Fruit fly (Drosophila melanogaster): Measurements from ENCODE around the gene CG6999.

Gene CG6999

DNA sequence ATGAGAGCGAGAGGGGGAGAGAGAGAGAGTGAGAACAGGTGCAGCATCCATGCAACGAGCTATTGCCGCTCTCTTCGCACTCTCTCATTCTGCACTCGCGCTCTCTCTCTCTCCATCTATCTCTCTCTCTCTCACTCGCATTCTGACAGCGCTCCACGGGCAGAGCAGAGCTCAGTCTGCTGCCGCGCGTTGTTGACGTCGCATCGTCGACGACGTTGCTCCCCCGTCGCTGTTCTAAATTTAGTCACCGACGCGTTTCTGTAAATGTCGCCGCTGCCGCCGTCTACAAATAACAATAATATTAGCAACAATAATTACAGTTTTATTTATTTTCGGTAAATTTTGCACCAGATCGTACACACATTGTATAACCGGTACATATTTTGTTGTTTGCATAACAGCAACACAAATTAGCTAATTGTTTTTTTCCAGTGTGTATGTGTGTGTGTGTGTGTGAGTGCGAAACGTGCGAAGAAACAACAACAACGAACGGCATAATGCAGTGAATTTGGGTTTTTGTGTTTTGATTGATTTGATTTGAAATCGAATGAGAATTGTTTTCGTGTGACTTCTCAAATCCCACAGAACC, 45.6 kb upstream of the CG6999 start (continued):
- TF ChIP-seq CG16813 (GFP tag; IDR thresholded peaks at IDR 0.05; ENCODE audit: partially characterized antibody): no peak
- peak; percentile 58; the same call in 1 of the 3 replicates for TF ChIP-seq z (GFP tag; IDR thresholded peaks at IDR 0.05)
- TF ChIP-seq CG11695 (GFP tag; IDR thresholded peaks at IDR 0.05): 0 out of 3 replicates have a peak, but pooled peaks have one; percentile 16
- peak; percentile 34 for TF ChIP-seq kni (GFP tag; optimal IDR thresholded peaks at IDR 0.05)
- 0 out of 2 replicates have a peak, but pooled peaks have one; percentile 12 for TF ChIP-seq Bgb (GFP tag; IDR thresholded peaks at IDR 0.05; ENCODE audit: partially characterized antibody)
- TF ChIP-seq CG5953 (GFP tag; IDR thresholded peaks at IDR 0.05): no peak
- peak; percentile 94 for TF ChIP-seq CG1832 (GFP tag; optimal IDR thresholded peaks at IDR 0.05)
- no peak for TF ChIP-seq tup (GFP tag; optimal IDR thresholded peaks at IDR 0.05)
- TF ChIP-seq D19A (tag; optimal IDR thresholded peaks at IDR 0.05): peak; percentile 24
- TF ChIP-seq crol (GFP tag; IDR thresholded peaks at IDR 0.05): peak; percentile 90
- TF ChIP-seq vfl (GFP tag; optimal IDR thresholded peaks at IDR 0.05): no peak
- no peak for TF ChIP-seq CG7745 (tag; optimal IDR thresholded peaks at IDR 0.05)
- peak; percentile 81 for TF ChIP-seq sens (GFP tag)
- TF ChIP-seq CG17359 (tag; optimal IDR thresholded peaks at IDR 0.05): peak; percentile 30
- TF ChIP-seq CG15479 (GFP tag; optimal IDR thresholded peaks at IDR 0.05): peak; percentile 71
- TF ChIP-seq CG14441 (GFP tag; IDR thresholded peaks at IDR 0.05): 0 out of 2 replicates have a peak, but pooled peaks have one; percentile 10
- TF ChIP-seq phol (tag; optimal IDR thresholded peaks at IDR 0.05): peak; percentile 44
- no peak for TF ChIP-seq zen2 (GFP tag; IDR thresholded peaks at IDR 0.05; ENCODE audit: partially characterized antibody)
- 0 out of 2 replicates have a peak, but pooled peaks have one; percentile 33 for TF ChIP-seq HLH3B (GFP tag; IDR thresholded peaks at IDR 0.05)
- no peak for TF ChIP-seq hkb (optimal IDR thresholded peaks at IDR 0.05)
- 0 out of 2 replicates have a peak, but pooled peaks have one; percentile 27 for TF ChIP-seq hkb (GFP tag; IDR thresholded peaks at IDR 0.05)
- peak; percentile 46 for TF ChIP-seq gem (tag; optimal IDR thresholded peaks at IDR 0.05)
- TF ChIP-seq vvl (GFP tag; IDR thresholded peaks at IDR 0.05): peak; percentile 57
- TF ChIP-seq CG17912 (GFP tag; optimal IDR thresholded peaks at IDR 0.05): peak; percentile 17
- no peak for TF ChIP-seq toy (GFP tag; IDR thresholded peaks at IDR 0.05)
- peak; percentile 35 for TF ChIP-seq HLHmδ (GFP tag; optimal IDR thresholded peaks at IDR 0.05)
- TF ChIP-seq lab (GFP tag; optimal IDR thresholded peaks at IDR 0.05): peak; percentile 51
- no peak for TF ChIP-seq trh (GFP tag; optimal IDR thresholded peaks at IDR 0.05)
- no peak for TF ChIP-seq mld (GFP tag; IDR thresholded peaks at IDR 0.05; ENCODE audit: partially characterized antibody)
- peak; percentile 9 to 17 for TF ChIP-seq Hr51 (GFP tag; optimal IDR thresholded peaks at IDR 0.05)
- 0 out of 2 replicates have a peak, but pooled peaks have one; percentile 13 for TF ChIP-seq sisA (GFP tag; IDR thresholded peaks at IDR 0.05)
- TF ChIP-seq dan (GFP tag; IDR thresholded peaks at IDR 0.05): no peak
- peak; percentile 42 for TF ChIP-seq sd (tag; optimal IDR thresholded peaks at IDR 0.05)
- TF ChIP-seq CG43689 (GFP tag; IDR thresholded peaks at IDR 0.05): no peak
- peak; percentile 7 for TF ChIP-seq Oli (tag; optimal IDR thresholded peaks at IDR 0.05)
- peak; percentile 35 for TF ChIP-seq dmrt99B (tag; optimal IDR thresholded peaks at IDR 0.05)
- peak; percentile 25 for TF ChIP-seq lilli (GFP tag; optimal IDR thresholded peaks at IDR 0.05)
- no peak for TF ChIP-seq CG7372 (GFP tag; IDR thresholded peaks at IDR 0.05)
- TF ChIP-seq Lpt (GFP tag; optimal IDR thresholded peaks at IDR 0.05): no peak
- TF ChIP-seq bbx (GFP tag; IDR thresholded peaks at IDR 0.05; ENCODE audit: partially characterized antibody): 0 out of 2 replicates have a peak, but pooled peaks have one; percentile 34
- no peak for TF ChIP-seq CG4617 (GFP tag; optimal IDR thresholded peaks at IDR 0.05; ENCODE audit: borderline replicate concordance)
- no peak for TF ChIP-seq scrt (GFP tag; optimal IDR thresholded peaks at IDR 0.05)
- TF ChIP-seq nom (GFP tag; optimal IDR thresholded peaks at IDR 0.05): peak; percentile 66
- 0 out of 2 replicates have a peak, but pooled peaks have one; percentile 22 for TF ChIP-seq CG31224 (GFP tag; IDR thresholded peaks at IDR 0.05)
- TF ChIP-seq CG33557 (GFP tag; optimal IDR thresholded peaks at IDR 0.05): no peak
- TF ChIP-seq TFAM (GFP tag; optimal IDR thresholded peaks at IDR 0.05): no peak
- TF ChIP-seq CG10431 (GFP tag; optimal IDR thresholded peaks at IDR 0.05): no peak
- no peak for TF ChIP-seq Hand (GFP tag; optimal IDR thresholded peaks at IDR 0.05)

All from whole organism, embryonic.